Fruit fly (Drosophila melanogaster) whole organism, prepupa: ENCODE results near the gene Pex12.
A peak's percentile ranks its signal among the peaks of the same experiment; 100 is the strongest.

Source experiments
- Blimp-1 ChIP-seq: fragments of 200-800 bp; sonication (Bioruptor generic); optimal IDR thresholded peaks from 3 replicates; lab custom pipeline; 2017; ENCODE audit warnings: missing biosample characterization, missing genetic modification characterization, mild to moderate bottlenecking, moderate library complexity, missing genetic modification reagents
- CG10631 ChIP-seq: fragments of 200-800 bp; sonication (Bioruptor generic); optimal IDR thresholded peaks from 2 replicates; lab custom pipeline; 2016; ENCODE audit warnings: missing biosample characterization, missing genetic modification characterization
- CG11902 ChIP-seq: fragments of 200-800 bp; sonication (Bioruptor generic); optimal IDR thresholded peaks from 3 replicates; lab custom pipeline; 2016; ENCODE audit warnings: missing biosample characterization, missing genetic modification characterization
- CG15336 ChIP-seq: fragments of 200-800 bp; sonication (Bioruptor generic); IDR thresholded peaks from 2 replicates; pipeline ENCODE4 v1.3.6; 2022; ENCODE audit warnings: missing biosample characterization, missing genetic modification characterization
- CG1621 ChIP-seq: fragments of 200-800 bp; sonication (Bioruptor generic); optimal IDR thresholded peaks from 3 replicates; lab custom pipeline; 2018; ENCODE audit warnings: missing biosample characterization, mild to moderate bottlenecking, missing genetic modification characterization
- CG34406 ChIP-seq: fragments of 200-800 bp; sonication (Bioruptor generic); optimal IDR thresholded peaks from 3 replicates; lab custom pipeline; 2016; ENCODE audit warnings: missing biosample characterization, missing genetic modification characterization
- CG6276 ChIP-seq: fragments of 200-800 bp; sonication (Bioruptor generic); optimal IDR thresholded peaks from 2 replicates; lab custom pipeline; 2017; ENCODE audit warnings: missing biosample characterization, mild to moderate bottlenecking, missing genetic modification characterization
- CG6808 ChIP-seq: fragments of 200-800 bp; sonication (Bioruptor generic); optimal IDR thresholded peaks from 3 replicates; lab custom pipeline; 2017; ENCODE audit warnings: missing biosample characterization, missing genetic modification characterization, mild to moderate bottlenecking, moderate library complexity, missing genetic modification reagents
- CG6854 ChIP-seq: fragments of 200-800 bp; sonication (Bioruptor generic); optimal IDR thresholded peaks from 2 replicates; lab custom pipeline; 2017; ENCODE audit warnings: missing biosample characterization, mild to moderate bottlenecking, missing genetic modification characterization
- CG7368 ChIP-seq: fragments of 200-800 bp; sonication (Bioruptor generic); optimal IDR thresholded peaks from 3 replicates; lab custom pipeline; 2016; ENCODE audit warnings: missing biosample characterization, missing genetic modification characterization
- CG8319 ChIP-seq: fragments of 200-800 bp; sonication (Bioruptor generic); optimal IDR thresholded peaks from 3 replicates; lab custom pipeline; 2016; ENCODE audit warnings: missing biosample characterization, missing genetic modification characterization
- CG9139 ChIP-seq: fragments of 200-800 bp; sonication (Bioruptor generic); optimal IDR thresholded peaks from 3 replicates; lab custom pipeline; 2017; ENCODE audit warnings: missing biosample characterization, mild to moderate bottlenecking, missing genetic modification characterization
- Ets96B ChIP-seq: fragments of 200-800 bp; optimal IDR thresholded peaks from 2 replicates; lab custom pipeline; 2019; ENCODE audit warnings: missing biosample characterization, mild to moderate bottlenecking, missing genetic modification characterization, moderate library complexity
- Hr38 ChIP-seq: sonication (Bioruptor generic); optimal IDR thresholded peaks from 2 replicates; lab custom pipeline; 2016; ENCODE audit warnings: missing biosample characterization, missing genetic modification characterization
- Lpt ChIP-seq: fragments of 200-800 bp; sonication (Bioruptor generic); optimal IDR thresholded peaks from 3 replicates; lab custom pipeline; 2016; ENCODE audit warnings: missing biosample characterization, missing genetic modification characterization
- Sox102F ChIP-seq: fragments of 200-800 bp; sonication (Bioruptor generic); optimal IDR thresholded peaks from 2 replicates; lab custom pipeline; 2016; ENCODE audit warnings: missing biosample characterization, mild to moderate bottlenecking, missing genetic modification characterization
- Sox14 ChIP-seq: fragments of 200-800 bp; sonication (Bioruptor generic); optimal IDR thresholded peaks from 3 replicates; lab custom pipeline; 2016; ENCODE audit warnings: missing biosample characterization, missing genetic modification characterization
- Sox15 ChIP-seq: fragments of 200-800 bp; sonication (Bioruptor generic); optimal IDR thresholded peaks from 3 replicates; lab custom pipeline; 2016; ENCODE audit warnings: missing biosample characterization, missing genetic modification characterization
- achi ChIP-seq: fragments of 200-800 bp; sonication (Bioruptor generic); optimal IDR thresholded peaks from 3 replicates; lab custom pipeline; 2016; ENCODE audit warnings: missing biosample characterization, missing genetic modification characterization
- acj6 ChIP-seq: fragments of 200-800 bp; sonication (Bioruptor generic); optimal IDR thresholded peaks from 3 replicates; lab custom pipeline; 2016; ENCODE audit warnings: missing biosample characterization, missing genetic modification characterization
- cyc ChIP-seq: fragments of 200-800 bp; sonication (Bioruptor generic); optimal IDR thresholded peaks from 3 replicates; lab custom pipeline; 2016; ENCODE audit warnings: missing biosample characterization, missing genetic modification characterization
- dac ChIP-seq: fragments of 200-800 bp; sonication (Bioruptor generic); optimal IDR thresholded peaks from 2 replicates; lab custom pipeline; 2017; ENCODE audit warnings: missing biosample characterization, mild to moderate bottlenecking, missing genetic modification characterization
- eg ChIP-seq: fragments of 200-800 bp; sonication (Bioruptor generic); IDR thresholded peaks from 3 replicates; pipeline ENCODE4 v1.3.6; 2022; ENCODE audit warnings: missing biosample characterization, missing genetic modification characterization
- fd59A ChIP-seq: fragments of 200-800 bp; sonication (Bioruptor generic); optimal IDR thresholded peaks from 2 replicates; lab custom pipeline; 2017; ENCODE audit warnings: missing biosample characterization, mild to moderate bottlenecking, missing genetic modification characterization, missing genetic modification reagents
- fd85E ChIP-seq: fragments of 200-800 bp; sonication (Bioruptor generic); optimal IDR thresholded peaks from 3 replicates; lab custom pipeline; 2016; ENCODE audit warnings: missing biosample characterization, missing genetic modification characterization
- fkh ChIP-seq: fragments of 200-800 bp; sonication (Bioruptor generic); optimal IDR thresholded peaks from 3 replicates; lab custom pipeline; 2017; ENCODE audit warnings: missing biosample characterization, mild to moderate bottlenecking, missing genetic modification characterization, moderate library complexity
- lz ChIP-seq: fragments of 200-800 bp; sonication (Bioruptor generic); optimal IDR thresholded peaks from 3 replicates; lab custom pipeline; 2016; ENCODE audit warnings: missing biosample characterization, missing genetic modification characterization
- net ChIP-seq: fragments of 200-800 bp; sonication (Bioruptor generic); optimal IDR thresholded peaks from 3 replicates; lab custom pipeline; 2016; ENCODE audit warnings: missing biosample characterization, missing genetic modification characterization
- pdm3 ChIP-seq: fragments of 200-800 bp; sonication (Bioruptor generic); optimal IDR thresholded peaks from 3 replicates; lab custom pipeline; 2016; ENCODE audit warnings: missing biosample characterization, missing genetic modification characterization
- vri ChIP-seq: fragments of 200-800 bp; sonication (Bioruptor generic); optimal IDR thresholded peaks from 3 replicates; lab custom pipeline; 2016; ENCODE audit warnings: missing biosample characterization, mild to moderate bottlenecking, missing genetic modification characterization

Pex12 gene

DNA sequence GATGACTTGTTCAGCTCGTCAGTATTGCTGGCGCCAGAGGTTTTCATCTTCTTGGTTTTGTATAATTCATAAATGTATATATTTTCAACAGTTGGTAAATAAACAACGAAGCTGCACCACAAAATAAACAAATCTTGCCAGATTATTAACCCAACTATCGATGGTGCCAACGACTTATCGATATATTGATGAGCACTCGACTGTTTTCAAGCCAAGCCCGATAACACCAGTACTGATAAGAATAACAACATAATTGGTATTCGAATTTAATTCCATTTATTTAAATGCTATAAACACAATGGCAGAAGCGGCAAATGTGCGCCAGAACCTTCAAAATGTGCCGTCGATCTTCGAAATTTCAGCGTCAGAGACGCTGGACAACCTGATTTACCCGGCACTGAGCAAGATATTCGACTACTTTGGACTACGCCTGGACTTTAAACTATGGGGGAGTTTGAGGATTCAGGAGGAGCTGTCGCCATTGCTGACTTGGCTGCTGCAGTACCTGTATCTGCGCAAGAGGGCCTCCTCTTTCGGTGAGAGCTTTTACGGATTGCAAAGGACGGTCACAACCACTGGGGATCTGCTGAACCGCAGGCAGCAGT, at the start of gene Pex12, which contains the start of gene Saf6:
Gene Pex12 (plus strand): TSS at position 209 of the 605 bp plus-strand sequence.
Gene Saf6 (minus strand): TSS at position 166 of the 605 bp plus-strand sequence.
- TF ChIP-seq CG6808 (GFP tag; lab: Kevin White, UChicago): peak; percentile 12
- peak; percentile 95 for TF ChIP-seq fkh (GFP tag; lab: Kevin White, UChicago)
- no peak for TF ChIP-seq CG6854 (GFP tag; lab: Kevin White, UChicago)
- peak; percentile 9 for TF ChIP-seq CG9139 (GFP tag; lab: Kevin White, UChicago)

dm6 chr2L:773247-773646, 42.5 kb upstream of the Pex12 start, which contains the start of gene CG12506:
Gene CG12506, plus strand, starts transcription at chr2L:773547.
- TF ChIP-seq Sox14 (GFP tag; lab: Kevin White, UChicago) (no peak), CG6276 (GFP tag; lab: Kevin White, UChicago) (no peak), CG10631 (GFP tag; lab: Kevin White, UChicago) (no peak), Sox15 (GFP tag; lab: Kevin White, UChicago) (no peak), fkh (GFP tag; lab: Kevin White, UChicago) (peak; percentile 7)

DNA sequence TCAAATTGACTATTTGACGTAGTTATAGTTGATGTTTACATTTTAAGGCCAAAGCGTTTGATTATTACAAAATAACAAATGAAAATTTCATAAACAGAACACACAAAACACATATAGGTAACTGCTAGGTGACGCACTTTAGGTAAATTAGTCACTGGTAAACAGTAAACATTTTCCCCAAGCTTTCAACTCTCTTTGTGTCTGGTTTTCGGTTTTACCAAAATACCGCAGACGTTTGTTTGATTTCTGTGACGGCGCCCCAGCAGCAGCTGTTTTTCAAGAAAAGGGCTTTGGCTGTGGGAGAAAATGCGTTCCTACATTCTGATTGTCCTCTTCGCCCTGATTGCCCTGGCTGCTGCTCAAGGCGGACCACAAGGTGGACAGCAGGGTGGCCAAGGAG, 39.6 kb upstream of the Pex12 start, which contains the start of gene CG13946:
Gene CG13946 (plus strand): TSS at position 301 of the 400 bp plus-strand sequence.
- TF ChIP-seq Blimp-1 (GFP tag; lab: Kevin White, UChicago): no peak
- no peak for TF ChIP-seq CG11902 (GFP tag; lab: Kevin White, UChicago)
- TF ChIP-seq fkh (GFP tag; lab: Kevin White, UChicago): peak; percentile 3

DNA sequence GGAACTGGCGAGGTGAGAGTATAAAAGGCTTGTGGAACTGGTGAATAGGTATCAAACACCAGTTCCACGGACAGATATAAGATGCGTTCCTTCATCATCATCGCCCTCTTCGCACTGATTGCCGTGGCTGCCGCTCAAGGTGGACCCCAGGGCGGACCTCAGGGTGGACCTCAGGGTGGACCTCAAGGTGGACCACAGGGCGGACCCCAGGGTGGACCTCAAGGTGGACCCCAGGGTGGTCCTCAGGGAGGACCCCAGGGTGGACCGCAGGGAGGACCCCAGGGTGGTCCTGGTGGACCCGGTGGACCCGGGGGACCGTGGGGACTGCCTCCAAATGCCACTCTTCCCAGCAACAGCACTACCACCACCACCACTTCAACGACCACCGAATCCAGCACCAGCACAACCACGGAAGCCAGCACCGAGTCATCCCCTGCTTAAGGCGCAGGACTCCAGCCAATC, 36.6 kb upstream of the Pex12 start, which contains the start of gene CG13947:
Gene CG13947 (plus strand): TSS at position 51 of the 462 bp plus-strand sequence.
- TF ChIP-seq CG6854 (GFP tag; lab: Kevin White, UChicago) (no peak), Ets96B (tag; lab: Kevin White, UChicago) (no peak), fd59A (GFP tag; lab: Kevin White, UChicago) (no peak), lz (GFP tag; lab: Kevin White, UChicago) (no peak), CG8319 (GFP tag; lab: Kevin White, UChicago) (no peak), eg (GFP tag; lab: Robert Waterston, UW) (no peak), CG34406 (no peak), Lpt (GFP tag; lab: Kevin White, UChicago) (no peak), Sox14 (GFP tag; lab: Kevin White, UChicago) (no peak), acj6 (no peak), cyc (GFP tag; lab: Kevin White, UChicago) (no peak), achi (GFP tag; lab: Kevin White, UChicago) (no peak), CG7368 (GFP tag; lab: Kevin White, UChicago) (no peak), CG9139 (GFP tag; lab: Kevin White, UChicago) (no peak), CG6276 (GFP tag; lab: Kevin White, UChicago) (no peak), vri (no peak), CG1621 (tag; lab: Kevin White, UChicago) (no peak)
- TF ChIP-seq, all 60 proteins: peak for 0

DNA sequence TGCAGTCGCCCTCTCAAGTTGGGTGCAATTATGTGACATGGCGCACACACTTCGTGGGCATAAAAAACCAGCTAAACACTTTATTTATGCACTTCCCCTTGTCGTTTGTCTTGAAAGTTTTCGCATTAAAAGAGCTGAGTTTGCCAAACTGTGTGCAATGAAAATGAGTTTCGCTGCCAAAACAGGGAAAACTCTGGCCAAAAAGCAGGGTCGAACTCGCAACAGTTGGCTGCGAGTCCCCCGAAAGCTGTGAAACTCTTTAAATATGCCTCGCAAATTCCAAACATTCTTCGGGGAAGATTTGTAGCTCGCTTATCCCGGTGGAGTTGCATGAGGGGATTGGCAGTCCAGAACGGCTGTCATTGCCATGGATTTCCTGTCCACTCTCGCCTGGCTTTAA, 35.6 kb upstream of the Pex12 start, which contains the start of gene Gr21a:
Gene Gr21a (plus strand): TSS at position 301 of the 400 bp plus-strand sequence.
- TF ChIP-seq pdm3 (GFP tag; lab: Kevin White, UChicago): no peak
- TF ChIP-seq Hr38: no peak
- TF ChIP-seq CG15336 (GFP tag; lab: Robert Waterston, UW): no peak
- no peak for TF ChIP-seq CG6854 (GFP tag; lab: Kevin White, UChicago)
- no peak for TF ChIP-seq CG6276 (GFP tag; lab: Kevin White, UChicago)

DNA sequence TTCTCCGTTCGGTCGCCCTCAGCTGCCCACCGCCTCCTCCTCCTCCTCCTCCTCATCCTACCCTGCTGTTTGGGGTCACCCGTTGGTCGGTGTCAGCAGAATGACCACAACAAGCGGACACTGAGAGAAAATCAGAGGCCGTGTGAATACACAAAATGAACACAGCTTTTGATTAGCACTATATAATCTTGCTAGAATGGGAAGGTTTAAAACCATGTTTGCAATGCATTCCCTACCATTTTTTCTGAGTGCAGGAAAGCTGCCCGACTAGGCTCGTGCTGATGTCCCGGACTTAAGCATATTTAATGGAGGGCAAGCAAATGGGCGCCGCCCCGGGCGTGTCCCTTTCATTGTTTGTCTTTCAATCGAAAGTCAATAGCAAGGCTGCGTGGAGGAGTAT, 34.9 kb upstream of the Pex12 start:
- no peak for TF ChIP-seq CG10631 (GFP tag; lab: Kevin White, UChicago)
- TF ChIP-seq fd85E (GFP tag; lab: Kevin White, UChicago): no peak
- no peak for TF ChIP-seq Lpt (GFP tag; lab: Kevin White, UChicago)
- TF ChIP-seq Sox102F (GFP tag; lab: Kevin White, UChicago): no peak
- TF ChIP-seq dac (GFP tag; lab: Kevin White, UChicago): no peak
- no peak for TF ChIP-seq Ets96B (tag; lab: Kevin White, UChicago)
- TF ChIP-seq CG7368 (GFP tag; lab: Kevin White, UChicago): no peak
- TF ChIP-seq CG6276 (GFP tag; lab: Kevin White, UChicago): no peak
- no peak for TF ChIP-seq Sox14 (GFP tag; lab: Kevin White, UChicago)
- TF ChIP-seq CG34406: no peak
- no peak for TF ChIP-seq CG9139 (GFP tag; lab: Kevin White, UChicago)
- TF ChIP-seq net: no peak
- TF ChIP-seq, all 60 proteins: peak for 0
